Fruit fly (Drosophila melanogaster): Measurements from ENCODE around the gene CG9399.

CG9399 gene

DNA sequence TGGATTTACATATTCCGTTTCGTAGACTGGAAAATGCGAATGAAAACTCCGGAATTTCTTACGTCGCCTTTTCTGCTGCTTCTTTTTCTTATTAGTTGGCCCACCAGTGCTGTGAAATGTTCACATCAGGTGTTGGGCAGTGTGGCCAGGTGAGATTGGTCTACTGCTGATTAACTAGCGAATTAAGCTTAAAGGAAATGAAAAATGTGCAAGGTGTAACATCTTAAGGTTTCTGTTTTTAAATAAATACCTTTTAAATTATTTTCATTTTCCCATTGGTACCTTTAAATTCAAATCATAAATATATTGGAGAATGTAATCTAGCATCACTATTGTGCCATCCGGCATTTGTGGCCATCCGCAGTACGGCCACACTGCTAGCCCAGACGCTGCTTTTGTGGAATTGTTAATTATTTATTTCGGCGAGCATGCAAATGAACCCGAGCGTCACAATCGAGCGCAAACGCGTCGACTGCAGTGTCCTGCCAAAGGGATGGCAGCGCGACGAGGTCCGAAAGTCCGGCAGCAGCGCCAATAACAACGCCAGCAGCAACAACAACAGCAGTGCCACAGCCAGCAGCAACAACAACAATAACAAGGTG lies 14.5 kb downstream of the CG9399 start, which contains the start of the genes AP-1mu and MBD-like (continued):
- no peak for TF ChIP-seq otp (GFP tag; IDR thresholded peaks at IDR 0.05)
- TF ChIP-seq ftz-f1 (GFP tag; optimal IDR thresholded peaks at IDR 0.05) = no peak
- peak; percentile 64 for TF ChIP-seq CG10543 (GFP tag; optimal IDR thresholded peaks at IDR 0.05)
- no peak for TF ChIP-seq ato (GFP tag; IDR thresholded peaks at IDR 0.05; ENCODE audit: partially characterized antibody)
- no peak for TF ChIP-seq Sox100B (GFP tag; optimal IDR thresholded peaks at IDR 0.05)
- peak; percentile 4 for TF ChIP-seq CG7987 (GFP tag; optimal IDR thresholded peaks at IDR 0.05)
- peak; percentile 43; the same call in 1 of the 2 replicates for TF ChIP-seq CG8765 (GFP tag; IDR thresholded peaks at IDR 0.05)
- peak; percentile 59 for TF ChIP-seq CG4820 (GFP tag; optimal IDR thresholded peaks at IDR 0.05)
- TF ChIP-seq ind (GFP tag; optimal IDR thresholded peaks at IDR 0.05) = peak; percentile 70
- no peak for TF ChIP-seq Spps (tag; optimal IDR thresholded peaks at IDR 0.05)
- peak; percentile 75 for TF ChIP-seq phol (tag; optimal IDR thresholded peaks at IDR 0.05)
- TF ChIP-seq maf-S (GFP tag; optimal IDR thresholded peaks at IDR 0.05) = peak; percentile 63
- peak; percentile 32 for TF ChIP-seq CG8089 (GFP tag; optimal IDR thresholded peaks at IDR 0.05)
- peak; percentile 29; the same call in 1 of the 3 replicates for TF ChIP-seq CG7357 (GFP tag; IDR thresholded peaks at IDR 0.05)
- TF ChIP-seq dati (GFP tag; IDR thresholded peaks at IDR 0.05) = no peak
- peak; percentile 55 for TF ChIP-seq PHDP (tag; optimal IDR thresholded peaks at IDR 0.05)
- peak; percentile 0 for TF ChIP-seq Blimp-1 (GFP tag; optimal IDR thresholded peaks at IDR 0.05)
- TF ChIP-seq rib (GFP tag; IDR thresholded peaks at IDR 0.05) = peak; percentile 45; the same call in 1 of the 2 replicates
- peak; percentile 65 for TF ChIP-seq gro (GFP tag; optimal IDR thresholded peaks at IDR 0.05)
- TF ChIP-seq en (GFP tag; optimal IDR thresholded peaks at IDR 0.05) = peak; percentile 38
- no peak for TF ChIP-seq CG31365 (tag; optimal IDR thresholded peaks at IDR 0.05)
- TF ChIP-seq ems (GFP tag; optimal IDR thresholded peaks at IDR 0.05) = peak; percentile 69
- TF ChIP-seq CG9817 (tag; optimal IDR thresholded peaks at IDR 0.05) = peak; percentile 60
- peak; percentile 80 for TF ChIP-seq HLH54F (GFP tag; optimal IDR thresholded peaks at IDR 0.05)
- peak; percentile 51 for TF ChIP-seq CG3995 (GFP tag; optimal IDR thresholded peaks at IDR 0.05)
- peak; percentile 57 for TF ChIP-seq luna (GFP tag; optimal IDR thresholded peaks at IDR 0.05)
- TF ChIP-seq CG10462 (GFP tag; optimal IDR thresholded peaks at IDR 0.05) = peak; percentile 41
- TF ChIP-seq odd (GFP tag; optimal IDR thresholded peaks at IDR 0.05) = no peak
- TF ChIP-seq HmgZ (tag; optimal IDR thresholded peaks at IDR 0.05) = peak; percentile 80
- TF ChIP-seq Pdp1 (GFP tag; optimal IDR thresholded peaks at IDR 0.05) = peak; percentile 59 to 83
- TF ChIP-seq toy (GFP tag; IDR thresholded peaks at IDR 0.05) = 0 out of 2 replicates have a peak, but pooled peaks have one; percentile 52
- peak; percentile 53 for TF ChIP-seq Fer3 (tag; optimal IDR thresholded peaks at IDR 0.05)
- TF ChIP-seq BtbVII (GFP tag; optimal IDR thresholded peaks at IDR 0.05) = peak; percentile 40
- no peak for TF ChIP-seq mirr (GFP tag; optimal IDR thresholded peaks at IDR 0.05)
- peak; percentile 62 for TF ChIP-seq CG9437 (GFP tag; optimal IDR thresholded peaks at IDR 0.05)
- TF ChIP-seq Neu2 (GFP tag; optimal IDR thresholded peaks at IDR 0.05; ENCODE audit: borderline replicate concordance) = no peak
- peak; percentile 62 for TF ChIP-seq CG18476 (GFP tag; optimal IDR thresholded peaks at IDR 0.05)
- peak; percentile 31 for TF ChIP-seq CG30431 (GFP tag; optimal IDR thresholded peaks at IDR 0.05)
- peak; percentile 72 for TF ChIP-seq CG2116 (GFP tag; optimal IDR thresholded peaks at IDR 0.05)
- TF ChIP-seq cas (GFP tag; IDR thresholded peaks at IDR 0.05) = peak; percentile 29; the same call in 1 of the 2 replicates
- TF ChIP-seq CG17802 (tag; optimal IDR thresholded peaks at IDR 0.05) = peak; percentile 17
- TF ChIP-seq CG10654 (GFP tag; optimal IDR thresholded peaks at IDR 0.05) = peak; percentile 9
- TF ChIP-seq CG15696 (tag; optimal IDR thresholded peaks at IDR 0.05) = peak; percentile 57
- TF ChIP-seq tx (GFP tag; optimal IDR thresholded peaks at IDR 0.05) = peak; percentile 58
- TF ChIP-seq CG9876 (GFP tag; optimal IDR thresholded peaks at IDR 0.05) = no peak
- TF ChIP-seq CG1603 (tag; optimal IDR thresholded peaks at IDR 0.05) = peak; percentile 59
- peak; percentile 61; the same call in 1 of the 2 replicates for TF ChIP-seq CG6272 (GFP tag; IDR thresholded peaks at IDR 0.05)
- TF ChIP-seq CG12299 (tag; optimal IDR thresholded peaks at IDR 0.05) = peak; percentile 29
- TF ChIP-seq ken (GFP tag; IDR thresholded peaks at IDR 0.05) = peak; percentile 65; the same call in 2 of the 3 replicates

All from whole organism, embryonic.